Worm (Caenorhabditis elegans): ENCODE measurements around the gene C34F11.8.

ce11 chrII:5238366-5238765 lies 27.6 kb upstream of the C34F11.8 start, which contains the start of gene pho-4:
- TF ChIP-seq ztf-4 (tag; optimal IDR thresholded peaks at IDR 0.05) (no peak), unc-130 (tag; optimal IDR thresholded peaks at IDR 0.05) (no peak), ztf-11 (tag; optimal IDR thresholded peaks at IDR 0.05) (no peak), hlh-4 (tag; optimal IDR thresholded peaks at IDR 0.05) (no peak), nhr-20 (tag; optimal IDR thresholded peaks at IDR 0.05) (no peak), nhr-12 (tag; optimal IDR thresholded peaks at IDR 0.05) (no peak), lin-15B (tag; optimal IDR thresholded peaks at IDR 0.05) (no peak), ama-1 (optimal IDR thresholded peaks at IDR 0.05) (no peak)

All from whole organism, L1 larva.